Fruit fly (Drosophila melanogaster) whole organism, wandering third instar larva: ENCODE data around the gene Mlp84B.

ENCODE experiments used
- CG32264 ChIP-seq: fragments of 200-800 bp; sonication (Bioruptor generic); optimal IDR thresholded peaks from 2 replicates; lab custom pipeline; 2016; ENCODE audit warnings: missing biosample characterization, missing genetic modification characterization
- CrebA ChIP-seq: fragments of 200-800 bp; sonication (Bioruptor generic); optimal IDR thresholded peaks from 2 replicates; lab custom pipeline; 2016; ENCODE audit warnings: missing biosample characterization, mild to moderate bottlenecking, missing genetic modification characterization, borderline replicate concordance
- HLH106 ChIP-seq: fragments of 200-800 bp; optimal IDR thresholded peaks from 3 replicates; lab custom pipeline; 2019; ENCODE audit warnings: missing biosample characterization, mild to moderate bottlenecking, missing genetic modification characterization, moderate library complexity
- Hnf4 ChIP-seq: fragments of 200-800 bp; sonication (Bioruptor generic); optimal IDR thresholded peaks from 2 replicates; lab custom pipeline; 2016; ENCODE audit warnings: missing biosample characterization, mild to moderate bottlenecking, missing genetic modification characterization
- Myc ChIP-seq: fragments of >200 bp; optimal IDR thresholded peaks from 2 replicates; lab custom pipeline; 2017
- OdsH ChIP-seq: fragments of 200-800 bp; sonication (Bioruptor generic); optimal IDR thresholded peaks from 2 replicates; lab custom pipeline; 2016; ENCODE audit warnings: missing biosample characterization, mild to moderate bottlenecking, missing genetic modification characterization
- Rel ChIP-seq, 2 experiments: fragments of 200-800 bp; sonication (Bioruptor generic) in 1 of 2; optimal IDR thresholded peaks; 2 replicates in 1 of 2; 3 replicates in 1 of 2; lab custom pipeline; 2016 to 2019; ENCODE audit warnings: mild to moderate bottlenecking in 2 of 2, missing biosample characterization in 2 of 2, missing genetic modification characterization in 2 of 2, moderate library complexity in 1 of 2
- dmrt93B ChIP-seq: fragments of 200-800 bp; sonication (Bioruptor generic); optimal IDR thresholded peaks from 2 replicates; lab custom pipeline; 2018; ENCODE audit warnings: missing biosample characterization, mild to moderate bottlenecking, missing genetic modification characterization
- dsf ChIP-seq: sonication (Bioruptor generic); optimal IDR thresholded peaks from 2 replicates; lab custom pipeline; 2016; ENCODE audit warnings: missing biosample characterization, missing genetic modification characterization, borderline replicate concordance
- fru ChIP-seq: fragments of 200-800 bp; sonication (Bioruptor generic); optimal IDR thresholded peaks from 3 replicates; lab custom pipeline; 2016; ENCODE audit warnings: missing biosample characterization, mild to moderate bottlenecking, missing genetic modification characterization
- pan ChIP-seq: fragments of >200 bp; optimal IDR thresholded peaks from 2 replicates; lab custom pipeline; 2017
- rgr ChIP-seq: fragments of 200-800 bp; sonication (Bioruptor generic); optimal IDR thresholded peaks from 3 replicates; lab custom pipeline; 2016; ENCODE audit warnings: missing biosample characterization, mild to moderate bottlenecking, missing genetic modification characterization
- usp ChIP-seq: fragments of >200 bp; optimal IDR thresholded peaks from 2 replicates; lab custom pipeline; 2017; ENCODE audit warnings: missing biosample characterization, missing genetic modification characterization
- woc ChIP-seq: sonication (Bioruptor generic); optimal IDR thresholded peaks from 2 replicates; lab custom pipeline; 2016; ENCODE audit warnings: missing biosample characterization, mild to moderate bottlenecking, missing genetic modification characterization

- TF ChIP-seq HLH106 (tag; lab: Kevin White, UChicago) (no peak), dsf (GFP tag; lab: Kevin White, UChicago) (no peak), usp (GFP tag; lab: Kevin White, UChicago) (no peak), CG32264 (GFP tag; lab: Kevin White, UChicago) (no peak), woc (GFP tag; lab: Kevin White, UChicago) (no peak), CrebA (no peak), Myc (no peak), Hnf4 (GFP tag; lab: Kevin White, UChicago) (no peak), dmrt93B (GFP tag; lab: Kevin White, UChicago) (no peak), OdsH (GFP tag; lab: Kevin White, UChicago) (no peak), rgr (GFP tag; lab: Kevin White, UChicago) (no peak), fru (no peak), Rel (GFP tag; optimal IDR thresholded peaks at IDR 0.05; lab: Kevin White, UChicago) (no peak), Rel (tag; optimal IDR thresholded peaks at IDR 0.05; lab: Kevin White, UChicago) (no peak), pan (no peak)
Observed at dm6 chr3R:7111206-7111858, 6.2 kb downstream of the Mlp84B start.
